Fruit fly (Drosophila melanogaster) whole organism: ENCODE measurements around the gene CG17919.

Source experiments
- CG8478 ChIP-seq: fragments of >200 bp; optimal IDR thresholded peaks from 2 replicates; lab custom pipeline; 2018; ENCODE audit warnings: inconsistent platforms
- Dll ChIP-seq: fragments of >200 bp; optimal IDR thresholded peaks from 2 replicates; lab custom pipeline; 2017
- EcR ChIP-seq, 2 experiments: fragments of >200 bp; optimal IDR thresholded peaks; 2 replicates each; lab custom pipeline; 2017; ENCODE audit warnings: missing biosample characterization in 2 of 2, missing genetic modification characterization in 2 of 2, missing genetic modification reagents in 2 of 2

DNA sequence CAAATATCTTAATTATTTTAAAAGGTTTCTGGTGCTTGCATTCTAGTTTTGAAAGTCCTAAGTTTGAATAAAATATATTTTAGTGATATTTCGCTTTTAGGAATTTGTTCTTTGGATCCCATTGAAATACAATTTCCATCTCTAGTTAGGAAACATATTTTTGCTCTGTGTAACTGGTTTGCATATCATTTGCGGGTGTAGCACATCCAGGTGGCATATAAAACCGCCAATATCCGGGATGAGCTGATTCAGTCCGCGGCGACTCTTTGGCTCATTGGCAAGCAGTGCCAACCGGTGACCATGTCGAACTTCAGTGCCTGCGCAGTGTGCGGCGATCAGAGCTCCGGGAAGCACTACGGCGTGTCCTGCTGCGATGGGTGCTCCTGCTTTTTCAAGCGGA lies 5.1 kb downstream of the CG17919 start, which contains the start of gene Hr83:
- TF ChIP-seq EcR (GFP tag; optimal IDR thresholded peaks at IDR 0.05; lab: Kevin White, UChicago) (no peak), Dll (lab: Kevin White, UChicago) (no peak), CG8478 (no peak)
